Worm (Caenorhabditis elegans) whole organism, young adult: ENCODE measurements around the gene ZK616.1.

Experiments used
- B0019.2 ChIP-seq: fragments of 200-800 bp; sonication (Bioruptor generic); conservative IDR thresholded peaks from 2 replicates; pipeline ENCODE4 v1.3.6; 2022; ENCODE audit warnings: missing genetic modification reagents, missing genetic modification characterization, missing compliant biosample characterization
- B0336.3 ChIP-seq: fragments of 200-800 bp; sonication (Bioruptor generic); IDR thresholded peaks from 2 replicates; pipeline ENCODE4 v1.3.6; 2022; ENCODE audit warnings: missing genetic modification characterization, missing compliant biosample characterization
- C17E4.6 ChIP-seq: fragments of 200-800 bp; sonication (Bioruptor generic); IDR thresholded peaks from 2 replicates; pipeline ENCODE4 v1.3.6; 2022; ENCODE audit warnings: missing genetic modification reagents, missing genetic modification characterization, missing compliant biosample characterization
- F23B12.7 ChIP-seq: sonication (generic microtip); optimal IDR thresholded peaks from 2 replicates; lab custom pipeline; 2017; ENCODE audit warnings: missing genetic modification characterization, mild to moderate bottlenecking, missing compliant biosample characterization, antibody characterized with exemption, moderate library complexity; ENCODE audit not compliant: insufficient read depth
- F33H1.4 ChIP-seq: fragments of 200-800 bp; sonication (Bioruptor generic); IDR thresholded peaks from 2 replicates; pipeline ENCODE4 v1.3.6; 2022; ENCODE audit warnings: missing genetic modification reagents, missing genetic modification characterization, missing compliant biosample characterization
- F49E8.2 ChIP-seq: sonication (generic microtip); optimal IDR thresholded peaks from 3 replicates; lab custom pipeline; 2017; ENCODE audit warnings: missing genetic modification characterization, mild to moderate bottlenecking, missing compliant biosample characterization, antibody characterized with exemption, moderate library complexity; ENCODE audit not compliant: insufficient read depth
- attf-6 ChIP-seq: fragments of 200-800 bp; sonication (Bioruptor generic); IDR thresholded peaks from 2 replicates; pipeline ENCODE4 v1.3.6; 2022; ENCODE audit warnings: missing genetic modification reagents, missing genetic modification characterization, missing compliant biosample characterization
- bed-1 ChIP-seq: fragments of 200-800 bp; sonication (Bioruptor generic); IDR thresholded peaks from 2 replicates; pipeline ENCODE4 v1.3.6; 2022; ENCODE audit warnings: missing genetic modification reagents, missing genetic modification characterization, missing compliant biosample characterization
- cebp-2 ChIP-seq: fragments of 200-800 bp; sonication (Bioruptor generic); IDR thresholded peaks from 2 replicates; pipeline ENCODE4 v1.3.6; 2022; ENCODE audit warnings: missing genetic modification characterization, missing compliant biosample characterization
- ceh-100 ChIP-seq: fragments of 200-800 bp; sonication (Bioruptor generic); IDR thresholded peaks from 2 replicates; pipeline ENCODE4 v1.3.6; 2022; ENCODE audit warnings: missing genetic modification reagents, missing genetic modification characterization, missing compliant biosample characterization
- ceh-27 ChIP-seq: fragments of 200-800 bp; sonication (Bioruptor generic); optimal IDR thresholded peaks from 2 replicates; lab custom pipeline; 2018; ENCODE audit warnings: mild to moderate bottlenecking, missing genetic modification characterization, moderate library complexity, missing compliant biosample characterization
- dpff-1 ChIP-seq: sonication (generic microtip); optimal IDR thresholded peaks from 2 replicates; lab custom pipeline; 2017; ENCODE audit warnings: mild to moderate bottlenecking, missing genetic modification characterization, missing compliant biosample characterization
- efl-1 ChIP-seq: fragments of 150-350 bp; optimal IDR thresholded peaks from 2 replicates; lab custom pipeline; 2014; ENCODE audit warnings: missing biosample characterization, missing genetic modification reagents, missing genetic modification characterization
- egl-18 ChIP-seq: fragments of 200-800 bp; sonication (Bioruptor generic); IDR thresholded peaks from 2 replicates; pipeline ENCODE4 v1.3.6; 2022; ENCODE audit warnings: missing genetic modification reagents, missing genetic modification characterization, missing compliant biosample characterization
- egl-44 ChIP-seq: fragments of 200-800 bp; sonication (Bioruptor generic); IDR thresholded peaks from 2 replicates; pipeline ENCODE4 v1.3.6; 2022; ENCODE audit warnings: missing genetic modification reagents, missing genetic modification characterization, missing compliant biosample characterization
- ekl-4 ChIP-seq: fragments of 200-800 bp; sonication (Bioruptor generic); IDR thresholded peaks from 2 replicates; pipeline ENCODE4 v1.3.6; 2022; ENCODE audit warnings: missing genetic modification reagents, missing genetic modification characterization, missing compliant biosample characterization
- him-1 ChIP-seq: sonication (generic microtip); optimal IDR thresholded peaks from 2 replicates; lab custom pipeline; 2016; ENCODE audit warnings: missing genotype, missing genetic modification reagents, missing genetic modification characterization, missing compliant biosample characterization
- hmg-1.2 ChIP-seq: fragments of 200-800 bp; sonication (Bioruptor generic); IDR thresholded peaks from 2 replicates; pipeline ENCODE4 v1.3.6; 2022; ENCODE audit warnings: missing genetic modification reagents, missing genetic modification characterization, missing compliant biosample characterization
- lag-1 ChIP-seq: fragments of 200-800 bp; sonication (Bioruptor generic); IDR thresholded peaks from 2 replicates; pipeline ENCODE4 v1.3.6; 2022; ENCODE audit warnings: missing genetic modification reagents, missing genetic modification characterization, missing compliant biosample characterization
- let-526 ChIP-seq: fragments of 200-800 bp; sonication (Bioruptor generic); IDR thresholded peaks from 2 replicates; pipeline ENCODE4 v1.3.6; 2022; ENCODE audit warnings: missing genetic modification reagents, missing genetic modification characterization, missing compliant biosample characterization
- lin-26 ChIP-seq: fragments of 200-800 bp; sonication (Bioruptor generic); IDR thresholded peaks from 2 replicates; pipeline ENCODE4 v1.3.6; 2022; ENCODE audit warnings: missing genetic modification reagents, missing genetic modification characterization, missing compliant biosample characterization
- lin-54 ChIP-seq: fragments of 200-800 bp; sonication (Bioruptor generic); optimal IDR thresholded peaks from 2 replicates; lab custom pipeline; 2018; ENCODE audit warnings: mild to moderate bottlenecking, missing genetic modification characterization, missing compliant biosample characterization
- lsl-1 ChIP-seq: fragments of 200-800 bp; sonication (Bioruptor generic); optimal IDR thresholded peaks from 2 replicates; lab custom pipeline; 2018; ENCODE audit warnings: mild to moderate bottlenecking, missing genetic modification characterization, moderate library complexity, missing compliant biosample characterization
- lsy-27 ChIP-seq: sonication (generic microtip); optimal IDR thresholded peaks from 2 replicates; lab custom pipeline; 2017; ENCODE audit warnings: missing genetic modification characterization, mild to moderate bottlenecking, missing compliant biosample characterization, antibody characterized with exemption, missing genotype, borderline replicate concordance; ENCODE audit not compliant: insufficient read depth
- madf-3 ChIP-seq: fragments of 200-800 bp; sonication (Bioruptor generic); IDR thresholded peaks from 2 replicates; pipeline ENCODE4 v1.3.6; 2022; ENCODE audit warnings: missing genetic modification reagents, missing genetic modification characterization, missing compliant biosample characterization
- madf-6 ChIP-seq: fragments of 200-800 bp; sonication (Bioruptor generic); IDR thresholded peaks from 2 replicates; pipeline ENCODE4 v1.3.6; 2022; ENCODE audit warnings: missing genetic modification reagents, missing genetic modification characterization, missing compliant biosample characterization
- madf-8 ChIP-seq: fragments of 200-800 bp; sonication (Bioruptor generic); conservative IDR thresholded peaks from 2 replicates; pipeline ENCODE4 v1.3.6; 2022; ENCODE audit warnings: missing genetic modification reagents, missing genetic modification characterization, missing compliant biosample characterization
- nhr-80 ChIP-seq: sonication (generic microtip); optimal IDR thresholded peaks from 2 replicates; lab custom pipeline; 2016; ENCODE audit warnings: missing genetic modification characterization, missing compliant biosample characterization
- nhr-90 ChIP-seq: sonication (generic microtip); optimal IDR thresholded peaks from 2 replicates; lab custom pipeline; 2016; ENCODE audit warnings: missing genotype, mild to moderate bottlenecking, missing genetic modification characterization, missing compliant biosample characterization
- rcor-1 ChIP-seq: fragments of 200-800 bp; sonication (Bioruptor generic); IDR thresholded peaks from 2 replicates; pipeline ENCODE4 v1.3.6; 2022; ENCODE audit warnings: missing genetic modification reagents, missing genetic modification characterization, missing compliant biosample characterization
- sea-2 ChIP-seq: fragments of 200-800 bp; sonication (Bioruptor generic); IDR thresholded peaks from 2 replicates; pipeline ENCODE4 v1.3.6; 2022; ENCODE audit warnings: missing genetic modification characterization, missing compliant biosample characterization
- snpc-1.3 ChIP-seq: sonication (generic microtip); optimal IDR thresholded peaks from 2 replicates; lab custom pipeline; 2017; ENCODE audit warnings: missing genetic modification characterization, mild to moderate bottlenecking, missing compliant biosample characterization, antibody characterized with exemption, moderate library complexity, missing genotype, missing genetic modification reagents; ENCODE audit not compliant: insufficient read depth
- snpc-4 ChIP-seq, 5 experiments: fragments of 150-350 bp in 1 of 5; sonication (generic microtip) in 4 of 5; optimal IDR thresholded peaks; 2 replicates each; lab custom pipeline; 2014 to 2018; ENCODE audit warnings: missing genetic modification characterization in 5 of 5, missing biosample characterization in 3 of 5, antibody characterized with exemption in 2 of 5, mild to moderate bottlenecking in 2 of 5, missing compliant biosample characterization in 2 of 5, missing genotype in 2 of 5, moderate library complexity in 2 of 5, missing genetic modification reagents in 1 of 5
- sptf-2 ChIP-seq: fragments of 200-800 bp; sonication (Bioruptor generic); optimal IDR thresholded peaks from 2 replicates; lab custom pipeline; 2018; ENCODE audit warnings: mild to moderate bottlenecking, missing genetic modification characterization, missing compliant biosample characterization
- tlf-1 ChIP-seq: fragments of 200-800 bp; sonication (Bioruptor generic); optimal IDR thresholded peaks from 2 replicates; lab custom pipeline; 2018; ENCODE audit warnings: mild to moderate bottlenecking, missing genetic modification characterization, missing compliant biosample characterization
- unc-62 ChIP-seq: fragments of 150-350 bp; optimal IDR thresholded peaks from 2 replicates; lab custom pipeline; 2014; ENCODE audit warnings: missing biosample characterization, missing genetic modification reagents, missing genetic modification characterization
- ztf-18 ChIP-seq: sonication (generic microtip); optimal IDR thresholded peaks from 2 replicates; lab custom pipeline; 2016; ENCODE audit warnings: missing genotype, mild to moderate bottlenecking, missing genetic modification characterization, missing compliant biosample characterization
- ztf-25 ChIP-seq: fragments of 200-800 bp; sonication (Bioruptor generic); IDR thresholded peaks from 2 replicates; pipeline ENCODE4 v1.3.6; 2022; ENCODE audit warnings: missing genetic modification reagents, missing genetic modification characterization, missing compliant biosample characterization

The ZK616.1 gene

DNA sequence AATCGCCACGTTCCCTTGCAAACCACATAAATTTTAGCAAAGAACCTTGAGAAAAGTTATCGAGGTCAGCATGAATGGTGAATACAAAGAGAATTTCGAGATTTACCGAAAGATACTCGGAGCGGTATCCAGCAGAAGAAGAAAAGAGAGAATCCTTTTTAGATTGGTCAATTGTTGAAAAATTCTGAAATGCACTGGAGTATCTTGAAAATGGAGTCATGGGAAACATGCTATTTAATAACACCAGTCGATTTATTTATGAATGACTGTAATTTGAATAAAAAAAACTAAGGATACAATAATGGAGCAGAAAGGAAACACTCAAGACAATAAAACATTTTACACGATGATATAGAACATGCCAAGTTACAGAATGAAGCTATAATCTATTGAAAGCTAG is 10.8 kb upstream of the ZK616.1 start (continued):
- no peak for TF ChIP-seq nhr-90
- TF ChIP-seq F33H1.4 = peak; percentile 39
- TF ChIP-seq rcor-1 (GFP tag; lab: Robert Waterston, UW) = no peak
- no peak for TF ChIP-seq efl-1 (GFP tag; lab: Kevin White, UChicago)
- no peak for TF ChIP-seq ztf-18 (tag; lab: Kevin White, UChicago)
- TF ChIP-seq lin-54 (GFP tag; lab: Kevin White, UChicago) = peak; percentile 57
- TF ChIP-seq egl-18 (GFP tag; lab: Robert Waterston, UW) = no peak
- no peak for TF ChIP-seq sea-2 (GFP tag; lab: Robert Waterston, UW)
- peak; percentile 71 for TF ChIP-seq snpc-1.3
- peak; percentile 70; the same call in 1 of the 2 replicates for TF ChIP-seq ekl-4 (GFP tag; lab: Robert Waterston, UW)
- TF ChIP-seq nhr-80 (tag; lab: Kevin White, UChicago) = no peak
- no peak for TF ChIP-seq lsy-27

DNA sequence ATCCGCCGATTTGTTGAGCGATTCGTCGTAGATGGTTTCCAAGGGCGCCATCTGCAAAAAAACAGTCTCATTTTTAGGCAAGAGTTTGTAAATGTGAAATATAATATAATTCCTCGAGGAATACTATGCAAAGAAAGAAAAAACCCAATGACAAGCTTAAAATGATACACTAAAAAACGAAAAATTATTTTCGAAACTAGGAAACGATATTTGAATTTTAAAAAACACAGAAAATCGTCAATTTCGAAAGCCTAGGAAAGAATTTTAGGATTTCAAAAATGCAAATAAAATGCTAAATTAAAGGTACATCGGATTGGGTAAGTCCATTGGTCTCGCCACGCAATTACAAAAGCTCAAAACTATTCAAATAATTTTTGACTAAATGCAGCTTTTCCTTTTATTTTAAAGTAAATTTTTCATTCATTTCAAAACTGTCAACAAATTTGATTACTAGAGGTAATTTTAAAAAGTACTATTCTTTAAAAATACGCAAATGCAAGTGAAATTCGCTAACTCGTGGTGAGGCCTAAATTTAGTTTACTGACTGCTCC is 9.1 kb upstream of the ZK616.1 start, which contains the start of the genes htp-1 and ZK616.5:
TSS of gene htp-1 (minus strand) at position 51 of the 551 bp plus-strand sequence.
TSS of gene ZK616.5 (plus strand) at position 423 of the 551 bp plus-strand sequence.
- TF ChIP-seq C17E4.6 (GFP tag; lab: Robert Waterston, UW) (no peak), madf-3 (GFP tag; lab: Robert Waterston, UW) (no peak), sptf-2 (no peak), egl-44 (GFP tag; lab: Robert Waterston, UW) (no peak), madf-6 (GFP tag; lab: Robert Waterston, UW) (peak; percentile 41; the same call in 1 of the 2 replicates), F49E8.2 (tag; lab: Kevin White, UChicago) (peak; percentile 7), ztf-25 (GFP tag; lab: Robert Waterston, UW) (no peak), him-1 (tag; lab: Kevin White, UChicago) (no peak), lsl-1 (GFP tag; lab: Kevin White, UChicago) (peak; percentile 79), bed-1 (no peak), unc-62 (no peak), ceh-27 (GFP tag; lab: Kevin White, UChicago) (no peak), let-526 (GFP tag; lab: Robert Waterston, UW) (no peak), dpff-1 (tag; lab: Kevin White, UChicago) (no peak), lag-1 (GFP tag; lab: Robert Waterston, UW) (no peak), F33H1.4 (peak; percentile 67), snpc-4 (GFP tag; optimal IDR thresholded peaks at IDR 0.05; lab: Kevin White, UChicago) (no peak), snpc-4 (tag; optimal IDR thresholded peaks at IDR 0.05; lab: Kevin White, UChicago) (peak in 3 of 4 experiments; percentile 19 to 67 (median 63)), lin-26 (GFP tag; lab: Robert Waterston, UW) (no peak), madf-8 (no peak), cebp-2 (GFP tag; lab: Robert Waterston, UW) (no peak), lin-54 (GFP tag; lab: Kevin White, UChicago) (no peak), B0019.2 (GFP tag; lab: Robert Waterston, UW) (no peak)

DNA sequence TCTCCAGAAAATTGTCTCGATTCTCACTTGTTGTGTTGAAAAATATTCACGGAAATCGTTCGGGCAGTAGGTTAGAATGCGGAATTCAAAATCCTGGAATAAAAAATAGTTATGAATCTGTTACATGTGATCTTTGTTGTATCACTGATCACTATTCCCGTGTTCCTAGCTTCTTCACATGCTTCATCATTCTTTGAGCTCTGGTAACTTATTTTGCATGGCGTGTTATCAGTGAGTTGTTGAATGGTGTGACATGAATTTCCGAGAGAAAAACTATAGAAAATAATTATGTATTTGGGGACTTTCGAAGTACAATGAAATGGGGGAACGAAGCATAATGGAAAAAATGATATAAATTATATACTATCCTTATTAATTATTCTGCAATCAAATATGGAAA is 7.1 kb upstream of the ZK616.1 start:
- TF ChIP-seq attf-6 (GFP tag; lab: Robert Waterston, UW) (0 out of 2 replicates have a peak, but pooled peaks have one; percentile 46), ceh-100 (GFP tag; lab: Robert Waterston, UW) (no peak), snpc-1.3 (peak; percentile 4), snpc-4 (GFP tag; optimal IDR thresholded peaks at IDR 0.05; lab: Kevin White, UChicago) (no peak), snpc-4 (tag; optimal IDR thresholded peaks at IDR 0.05; lab: Kevin White, UChicago) (peak in 1 of 4 experiments; percentile 45), nhr-80 (tag; lab: Kevin White, UChicago) (peak; percentile 43), hmg-1.2 (GFP tag; lab: Robert Waterston, UW) (0 out of 2 replicates have a peak, but pooled peaks have one; percentile 16), F23B12.7 (no peak), tlf-1 (GFP tag; lab: Kevin White, UChicago) (peak; percentile 1), B0336.3 (GFP tag; lab: Robert Waterston, UW) (0 out of 2 replicates have a peak, but pooled peaks have one; percentile 10)
